Worm (Caenorhabditis elegans) whole organism, L1 larva: ENCODE measurements around the gene frh-1.

ENCODE experiments used
- fos-1 ChIP-seq: fragments of 150-350 bp; optimal IDR thresholded peaks from 2 replicates; lab custom pipeline; 2014; ENCODE audit warnings: missing biosample characterization, missing genetic modification characterization
- lin-35 ChIP-seq, 2 experiments: fragments of 150-350 bp; optimal IDR thresholded peaks; 2 replicates each; lab custom pipeline; 2014; ENCODE audit warnings: missing biosample characterization in 2 of 2, missing genetic modification characterization in 2 of 2, missing genetic modification reagents in 2 of 2
- nhr-85 ChIP-seq: sonication (generic microtip); peaks from one replicate; lab custom pipeline; 2016; ENCODE audit warnings: missing genetic modification characterization, inconsistent platforms, missing compliant biosample characterization
- zag-1 ChIP-seq: fragments of 150-350 bp; optimal IDR thresholded peaks from 2 replicates; lab custom pipeline; 2014; ENCODE audit warnings: missing biosample characterization, missing genetic modification characterization

DNA sequence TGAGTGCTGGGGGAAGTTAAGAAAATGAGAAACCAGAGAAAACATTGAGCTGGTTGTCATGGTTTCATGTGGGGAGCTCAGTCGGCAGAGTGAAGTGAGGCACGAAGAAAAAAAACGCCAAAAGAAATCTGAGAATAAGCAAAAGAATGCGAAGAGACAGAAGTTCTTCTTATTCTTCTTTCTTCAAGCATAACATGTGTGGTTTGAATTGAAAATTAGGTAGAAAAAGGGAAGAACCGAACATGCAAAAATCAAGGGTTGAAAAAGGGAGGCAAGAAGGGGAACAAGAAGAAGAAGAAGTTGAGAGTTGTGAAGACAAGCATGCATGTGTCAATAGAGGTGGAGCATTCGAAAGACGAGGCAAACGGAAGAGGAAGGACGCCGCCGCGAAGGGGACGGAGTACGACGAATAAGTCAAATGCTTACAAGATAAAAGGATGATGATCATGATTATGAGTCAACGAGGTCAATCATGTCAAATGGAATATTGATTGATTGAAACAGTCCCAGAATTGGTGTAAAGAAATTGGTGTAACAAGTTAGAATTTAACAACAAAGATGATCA lies 40.7 kb downstream of the frh-1 start:
- TF ChIP-seq nhr-85 (tag; lab: Kevin White, UChicago), result no peak
- no peak for TF ChIP-seq fos-1 (tag; lab: Kevin White, UChicago)
- no peak for TF ChIP-seq lin-35 (GFP tag; optimal IDR thresholded peaks at IDR 0.05; lab: Kevin White, UChicago)
- TF ChIP-seq zag-1 (tag; lab: Kevin White, UChicago), result no peak
